Worm (Caenorhabditis elegans) whole organism, L1 larva: ENCODE data around the gene H40L08.7.

Experiments
- C04F5.9 ChIP-seq: sonication (generic microtip); optimal IDR thresholded peaks from 2 replicates; lab custom pipeline; 2016; ENCODE audit warnings: missing genetic modification characterization, missing compliant biosample characterization
- C34B4.2 ChIP-seq: sonication (generic microtip); optimal IDR thresholded peaks from 2 replicates; lab custom pipeline; 2017; ENCODE audit warnings: mild to moderate bottlenecking, missing genetic modification characterization, missing compliant biosample characterization
- F16B12.6 ChIP-seq: fragments of 150-350 bp; optimal IDR thresholded peaks from 2 replicates; lab custom pipeline; 2014; ENCODE audit warnings: missing biosample characterization, missing genetic modification characterization
- aha-1 ChIP-seq: fragments of 150-350 bp; optimal IDR thresholded peaks from 2 replicates; lab custom pipeline; 2014; ENCODE audit warnings: missing biosample characterization, missing genetic modification characterization
- alr-1 ChIP-seq: fragments of 200-800 bp; sonication (Bioruptor generic); optimal IDR thresholded peaks from 2 replicates; lab custom pipeline; 2018; ENCODE audit warnings: borderline replicate concordance, mild to moderate bottlenecking, missing genetic modification characterization, missing compliant biosample characterization
- ama-1 ChIP-seq: fragments of 150-350 bp; optimal IDR thresholded peaks from 2 replicates; lab custom pipeline; 2014
- blmp-1 ChIP-seq: fragments of 150-350 bp; optimal IDR thresholded peaks from 2 replicates; lab custom pipeline; 2014; ENCODE audit warnings: missing biosample characterization, missing genetic modification characterization
- ceh-63 ChIP-seq: fragments of 200-800 bp; sonication (Bioruptor generic); optimal IDR thresholded peaks from 2 replicates; lab custom pipeline; 2018; ENCODE audit warnings: mild to moderate bottlenecking, missing genetic modification characterization, missing compliant biosample characterization
- ceh-8 ChIP-seq: fragments of 200-800 bp; sonication (Bioruptor generic); optimal IDR thresholded peaks from 2 replicates; lab custom pipeline; 2018; ENCODE audit warnings: mild to moderate bottlenecking, missing genetic modification characterization, moderate library complexity, missing compliant biosample characterization
- ceh-88 ChIP-seq: fragments of 200-800 bp; sonication (Bioruptor generic); IDR thresholded peaks from 2 replicates; pipeline ENCODE4 v1.3.6; 2022; ENCODE audit warnings: missing genetic modification characterization, missing compliant biosample characterization
- ceh-90 ChIP-seq: sonication (generic microtip); optimal IDR thresholded peaks from 2 replicates; lab custom pipeline; 2016; ENCODE audit warnings: missing genetic modification characterization, missing compliant biosample characterization
- ces-1 ChIP-seq: fragments of 150-350 bp; optimal IDR thresholded peaks from 2 replicates; lab custom pipeline; 2014; ENCODE audit warnings: missing biosample characterization, missing genetic modification reagents, missing genetic modification characterization
- dpl-1 ChIP-seq, 3 experiments: fragments of 150-350 bp in 2 of 3; sonication (generic microtip) in 1 of 3; optimal IDR thresholded peaks; 2 replicates each; lab custom pipeline; 2014 to 2017; ENCODE audit warnings: missing biosample characterization in 3 of 3, missing genetic modification characterization in 3 of 3, missing genetic modification reagents in 3 of 3
- dsc-1 ChIP-seq: sonication (generic microtip); optimal IDR thresholded peaks from 2 replicates; lab custom pipeline; 2016; ENCODE audit warnings: mild to moderate bottlenecking, missing genetic modification characterization, missing compliant biosample characterization
- efl-3 ChIP-seq: fragments of 200-800 bp; sonication (Bioruptor generic); optimal IDR thresholded peaks from 2 replicates; lab custom pipeline; 2018; ENCODE audit warnings: mild to moderate bottlenecking, missing genetic modification characterization, missing compliant biosample characterization
- egl-27 ChIP-seq, 2 experiments: fragments of 150-350 bp in 1 of 2; sonication (generic microtip); optimal IDR thresholded peaks; 3 replicates each; lab custom pipeline; 2017 to 2018; ENCODE audit warnings: missing biosample characterization in 2 of 2, missing genetic modification characterization in 2 of 2, missing genetic modification reagents in 2 of 2
- elt-3 ChIP-seq, 6 experiments: fragments of 150-350 bp in 1 of 6; sonication (generic microtip); optimal IDR thresholded peaks; 2 replicates each; lab custom pipeline; 2017 to 2018; ENCODE audit warnings: missing biosample characterization in 6 of 6, missing genetic modification characterization in 6 of 6, inconsistent platforms in 1 of 6
- ets-5 ChIP-seq: fragments of 200-800 bp; sonication (Bioruptor generic); IDR thresholded peaks from 2 replicates; pipeline ENCODE4 v1.3.6; 2022; ENCODE audit warnings: missing genetic modification characterization, missing compliant biosample characterization
- fkh-10 ChIP-seq: sonication (generic microtip); optimal IDR thresholded peaks from 2 replicates; lab custom pipeline; 2017; ENCODE audit warnings: missing biosample characterization, missing genetic modification reagents, missing genetic modification characterization
- fkh-4 ChIP-seq: sonication (generic microtip); optimal IDR thresholded peaks from 2 replicates; lab custom pipeline; 2016; ENCODE audit warnings: missing compliant biosample characterization, missing genetic modification characterization, borderline replicate concordance
- grh-1 ChIP-seq: fragments of 200-800 bp; sonication (Bioruptor generic); IDR thresholded peaks from 2 replicates; pipeline ENCODE4 v1.3.6; 2022; ENCODE audit warnings: missing genetic modification reagents, missing genetic modification characterization, missing compliant biosample characterization
- hlh-4 ChIP-seq: sonication (generic microtip); optimal IDR thresholded peaks from 2 replicates; lab custom pipeline; 2016; ENCODE audit warnings: mild to moderate bottlenecking, missing genetic modification characterization, missing compliant biosample characterization
- lin-14 ChIP-seq: fragments of 200-800 bp; sonication (Bioruptor generic); optimal IDR thresholded peaks from 2 replicates; lab custom pipeline; 2018; ENCODE audit warnings: mild to moderate bottlenecking, missing genetic modification characterization, moderate library complexity, missing compliant biosample characterization
- lin-35 ChIP-seq, 2 experiments: fragments of 150-350 bp; optimal IDR thresholded peaks; 2 replicates each; lab custom pipeline; 2014; ENCODE audit warnings: missing biosample characterization in 2 of 2, missing genetic modification characterization in 2 of 2, missing genetic modification reagents in 2 of 2
- lsy-2 ChIP-seq, 2 experiments: fragments of 150-350 bp; optimal IDR thresholded peaks; 2 replicates each; lab custom pipeline; 2014; ENCODE audit warnings: missing biosample characterization in 2 of 2, missing genetic modification characterization in 2 of 2
- mdl-1 ChIP-seq, 2 experiments: fragments of 150-350 bp; optimal IDR thresholded peaks; 2 replicates each; lab custom pipeline; 2014 to 2017; ENCODE audit warnings: missing biosample characterization in 2 of 2, missing genetic modification characterization in 2 of 2, inconsistent platforms in 1 of 2
- mef-2 ChIP-seq: fragments of 150-350 bp; optimal IDR thresholded peaks from 2 replicates; lab custom pipeline; 2014; ENCODE audit warnings: missing biosample characterization, missing genetic modification characterization
- mep-1 ChIP-seq: fragments of 150-350 bp; optimal IDR thresholded peaks from 2 replicates; lab custom pipeline; 2014; ENCODE audit warnings: missing biosample characterization, missing genetic modification characterization
- nhr-12 ChIP-seq: sonication (generic microtip); optimal IDR thresholded peaks from 2 replicates; lab custom pipeline; 2017; ENCODE audit warnings: missing biosample characterization, missing genetic modification characterization
- nhr-19 ChIP-seq: fragments of 200-800 bp; sonication (Bioruptor generic); conservative IDR thresholded peaks from 2 replicates; pipeline ENCODE4 v1.3.6; 2022; ENCODE audit warnings: missing genetic modification characterization, missing compliant biosample characterization
- nhr-20 ChIP-seq: sonication (generic microtip); optimal IDR thresholded peaks from 2 replicates; lab custom pipeline; 2016; ENCODE audit warnings: mild to moderate bottlenecking, missing genetic modification characterization, missing compliant biosample characterization
- nhr-28 ChIP-seq: fragments of 150-350 bp; optimal IDR thresholded peaks from 2 replicates; lab custom pipeline; 2014; ENCODE audit warnings: missing biosample characterization, missing genetic modification characterization
- nhr-47 ChIP-seq: sonication (generic microtip); optimal IDR thresholded peaks from 2 replicates; lab custom pipeline; 2016; ENCODE audit warnings: mild to moderate bottlenecking, missing genetic modification characterization, moderate library complexity, missing compliant biosample characterization
- nhr-71 ChIP-seq: sonication (generic microtip); optimal IDR thresholded peaks from 2 replicates; lab custom pipeline; 2016; ENCODE audit warnings: mild to moderate bottlenecking, missing genetic modification characterization, moderate library complexity, missing compliant biosample characterization
- nhr-77 ChIP-seq: fragments of 150-350 bp; optimal IDR thresholded peaks from 2 replicates; lab custom pipeline; 2014; ENCODE audit warnings: missing biosample characterization, missing genetic modification characterization
- nhr-84 ChIP-seq: sonication (generic microtip); optimal IDR thresholded peaks from 2 replicates; lab custom pipeline; 2017; ENCODE audit warnings: missing biosample characterization, missing genetic modification characterization
- nhr-85 ChIP-seq: sonication (generic microtip); peaks from one replicate; lab custom pipeline; 2016; ENCODE audit warnings: missing genetic modification characterization, inconsistent platforms, missing compliant biosample characterization
- nhr-90 ChIP-seq: sonication (generic microtip); optimal IDR thresholded peaks from 2 replicates; lab custom pipeline; 2016; ENCODE audit warnings: mild to moderate bottlenecking, missing genetic modification characterization, missing compliant biosample characterization; ENCODE audit not compliant: poor library complexity
- pag-3 ChIP-seq: sonication (generic microtip); optimal IDR thresholded peaks from 2 replicates; lab custom pipeline; 2017; ENCODE audit warnings: missing genetic modification characterization, mild to moderate bottlenecking, missing compliant biosample characterization, antibody characterized with exemption, borderline replicate concordance; ENCODE audit not compliant: insufficient read depth
- pax-3 ChIP-seq: fragments of 200-800 bp; sonication (Bioruptor generic); optimal IDR thresholded peaks from 2 replicates; lab custom pipeline; 2018; ENCODE audit warnings: mild to moderate bottlenecking, missing genetic modification characterization, moderate library complexity, missing compliant biosample characterization
- snu-23 ChIP-seq: sonication (generic microtip); optimal IDR thresholded peaks from 2 replicates; lab custom pipeline; 2016; ENCODE audit warnings: missing genetic modification characterization, missing compliant biosample characterization
- sptf-1 ChIP-seq: fragments of 150-350 bp; optimal IDR thresholded peaks from 2 replicates; lab custom pipeline; 2014; ENCODE audit warnings: missing biosample characterization, missing genetic modification characterization
- sup-37 ChIP-seq: fragments of 200-800 bp; sonication (Bioruptor generic); optimal IDR thresholded peaks from 2 replicates; lab custom pipeline; 2018; ENCODE audit warnings: mild to moderate bottlenecking, missing genetic modification characterization, missing compliant biosample characterization
- swsn-7 ChIP-seq: sonication (generic microtip); optimal IDR thresholded peaks from 2 replicates; lab custom pipeline; 2016; ENCODE audit warnings: missing genetic modification characterization, missing compliant biosample characterization
- tbx-2 ChIP-seq: sonication (generic microtip); optimal IDR thresholded peaks from 2 replicates; lab custom pipeline; 2016; ENCODE audit warnings: missing genetic modification characterization, missing compliant biosample characterization
- unc-130 ChIP-seq: fragments of 150-350 bp; optimal IDR thresholded peaks from 2 replicates; lab custom pipeline; 2017; ENCODE audit warnings: missing biosample characterization, missing genetic modification characterization, inconsistent platforms
- unc-30 ChIP-seq: sonication (generic microtip); optimal IDR thresholded peaks from 2 replicates; lab custom pipeline; 2017; ENCODE audit warnings: missing biosample characterization, missing genetic modification characterization
- unc-62 ChIP-seq: fragments of 150-350 bp; optimal IDR thresholded peaks from 2 replicates; lab custom pipeline; 2014; ENCODE audit warnings: missing biosample characterization, missing genetic modification reagents, missing genetic modification characterization
- unc-86 ChIP-seq: sonication (generic microtip); optimal IDR thresholded peaks from 2 replicates; lab custom pipeline; 2016; ENCODE audit warnings: missing genetic modification characterization, missing compliant biosample characterization
- vab-15 ChIP-seq: sonication (generic microtip); optimal IDR thresholded peaks from 2 replicates; lab custom pipeline; 2017; ENCODE audit warnings: missing genotype, mild to moderate bottlenecking, missing genetic modification characterization, missing compliant biosample characterization
- zag-1 ChIP-seq: fragments of 150-350 bp; optimal IDR thresholded peaks from 2 replicates; lab custom pipeline; 2014; ENCODE audit warnings: missing biosample characterization, missing genetic modification characterization
- zip-4 ChIP-seq: fragments of 200-800 bp; sonication (Bioruptor generic); optimal IDR thresholded peaks from 2 replicates; lab custom pipeline; 2018; ENCODE audit warnings: mild to moderate bottlenecking, missing genetic modification characterization, moderate library complexity, missing compliant biosample characterization

Gene H40L08.7

DNA sequence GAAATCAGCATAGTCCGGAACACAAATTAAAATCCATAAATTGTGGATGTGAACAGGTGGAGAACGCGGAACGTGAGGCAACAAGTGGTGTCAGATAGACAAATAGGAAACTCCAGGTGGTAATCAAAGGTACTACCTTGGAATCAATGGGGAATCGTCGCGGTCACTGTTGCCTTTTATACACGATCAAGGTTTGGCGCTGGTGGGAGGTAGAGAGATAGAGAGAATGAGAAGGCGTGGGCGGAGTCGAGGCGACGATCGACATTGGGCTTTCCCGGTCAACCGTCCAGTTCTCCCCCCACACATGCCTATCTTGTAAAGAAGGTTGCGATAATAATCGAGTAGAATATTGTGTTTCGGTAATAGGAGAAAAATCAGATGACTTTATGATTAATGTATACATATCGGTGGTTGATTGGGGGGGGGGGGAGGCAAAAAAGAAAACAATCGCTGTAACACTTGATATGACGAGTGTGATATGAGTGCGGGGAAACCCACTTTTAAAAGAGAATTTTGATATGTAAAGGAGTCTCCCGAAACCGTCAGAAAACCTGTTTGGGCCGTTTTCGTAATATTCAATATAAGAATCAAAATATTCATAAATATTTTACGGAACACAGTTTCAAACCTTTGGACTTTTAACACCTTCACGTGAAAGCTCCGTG is at the start of gene H40L08.7, which contains the start of the genes H40L08.8 and H40L08.2:
Gene H40L08.7, minus strand, starts transcription at position 148 of the 665 bp plus-strand sequence.
Gene H40L08.8, minus strand, starts transcription at position 37 of the 665 bp plus-strand sequence.
Gene H40L08.2, minus strand, starts transcription at position 148 of the 665 bp plus-strand sequence.
- TF ChIP-seq dpl-1 (GFP tag; optimal IDR thresholded peaks at IDR 0.05; lab: Kevin White, UChicago) (no peak), pag-3 (tag; lab: Kevin White, UChicago) (no peak), mdl-1 (tag; optimal IDR thresholded peaks at IDR 0.05; lab: Kevin White, UChicago) (peak in 1 of 2 experiments; percentile 41), nhr-71 (peak; percentile 71), unc-62 (GFP tag; lab: Kevin White, UChicago) (no peak), tbx-2 (peak; percentile 41), nhr-77 (tag; lab: Kevin White, UChicago) (no peak), ceh-63 (GFP tag; lab: Kevin White, UChicago) (no peak), lin-35 (GFP tag; optimal IDR thresholded peaks at IDR 0.05; lab: Kevin White, UChicago) (peak in 1 of 2 experiments; percentile 56), swsn-7 (tag; lab: Kevin White, UChicago) (no peak), nhr-12 (tag; lab: Kevin White, UChicago) (no peak), elt-3 (tag; optimal IDR thresholded peaks at IDR 0.05; lab: Kevin White, UChicago) (peak in 3 of 6 experiments; percentile 4 to 32 (median 17)), snu-23 (GFP tag; lab: Kevin White, UChicago) (peak; percentile 61), pax-3 (tag; lab: Kevin White, UChicago) (no peak), lsy-2 (tag; optimal IDR thresholded peaks at IDR 0.05; lab: Kevin White, UChicago) (peak in 1 of 2 experiments; percentile 11), ceh-88 (no peak), grh-1 (peak; percentile 33; the same call in 1 of the 2 replicates), mef-2 (tag; lab: Kevin White, UChicago) (no peak), ceh-90 (tag; lab: Kevin White, UChicago) (no peak), alr-1 (tag; lab: Kevin White, UChicago) (no peak), unc-30 (tag; lab: Kevin White, UChicago) (no peak), vab-15 (tag; lab: Kevin White, UChicago) (no peak), fkh-10 (no peak), unc-86 (no peak), nhr-90 (tag; lab: Kevin White, UChicago) (peak; percentile 58), ama-1 (lab: Kevin White, UChicago) (peak; percentile 82), aha-1 (no peak), efl-3 (no peak), ces-1 (GFP tag; lab: Kevin White, UChicago) (no peak), F16B12.6 (tag; lab: Kevin White, UChicago) (no peak), blmp-1 (tag; lab: Kevin White, UChicago) (peak; percentile 53), zip-4 (GFP tag; lab: Kevin White, UChicago) (no peak), nhr-85 (tag; lab: Kevin White, UChicago) (peak; percentile 90), mep-1 (tag; lab: Kevin White, UChicago) (no peak), C04F5.9 (tag; lab: Kevin White, UChicago) (no peak), ceh-8 (GFP tag; lab: Kevin White, UChicago) (no peak), sup-37 (no peak), C34B4.2 (tag; lab: Kevin White, UChicago) (no peak), egl-27 (tag; optimal IDR thresholded peaks at IDR 0.05; lab: Kevin White, UChicago) (no peak), ets-5 (GFP tag; lab: Robert Waterston, UW) (no peak), nhr-28 (tag; lab: Kevin White, UChicago) (no peak), nhr-19 (GFP tag; lab: Robert Waterston, UW) (peak; percentile 48), fkh-4 (no peak), unc-130 (no peak), hlh-4 (tag; lab: Kevin White, UChicago) (no peak), lin-14 (GFP tag; lab: Kevin White, UChicago) (peak; percentile 74), dsc-1 (no peak), sptf-1 (no peak), nhr-20 (tag; lab: Kevin White, UChicago) (peak; percentile 82), nhr-47 (tag; lab: Kevin White, UChicago) (peak; percentile 16), zag-1 (tag; lab: Kevin White, UChicago) (no peak), nhr-84 (tag; lab: Kevin White, UChicago) (no peak)
